Worm (Caenorhabditis elegans) whole organism, mixed stage, embryonic: ENCODE results near the gene clec-143.

ENCODE experiments used
- M03D4.4 ChIP-seq: sonication (generic microtip); optimal IDR thresholded peaks from 2 replicates; lab custom pipeline; 2017; ENCODE audit warnings: mild to moderate bottlenecking, missing genetic modification characterization, missing compliant biosample characterization
- ceh-83 ChIP-seq: fragments of 200-800 bp; sonication (Bioruptor generic); optimal IDR thresholded peaks from 2 replicates; lab custom pipeline; 2018; ENCODE audit warnings: mild to moderate bottlenecking, missing genetic modification characterization, missing compliant biosample characterization
- elt-3 ChIP-seq: fragments of 150-350 bp; optimal IDR thresholded peaks from 2 replicates; lab custom pipeline; 2014; ENCODE audit warnings: missing biosample characterization, missing genetic modification characterization
- hlh-1 ChIP-seq: fragments of 150-350 bp; optimal IDR thresholded peaks from 2 replicates; lab custom pipeline; 2014; ENCODE audit warnings: missing biosample characterization, missing genetic modification reagents, missing genetic modification characterization
- mab-5 ChIP-seq: fragments of 150-350 bp; optimal IDR thresholded peaks from 2 replicates; lab custom pipeline; 2014; ENCODE audit warnings: missing biosample characterization, missing genetic modification characterization
- mep-1 ChIP-seq: fragments of 150-350 bp; optimal IDR thresholded peaks from 2 replicates; lab custom pipeline; 2017; ENCODE audit warnings: missing biosample characterization, missing genetic modification reagents, missing genetic modification characterization, inconsistent platforms
- nhr-12 ChIP-seq: fragments of 150-350 bp; optimal IDR thresholded peaks from 2 replicates; lab custom pipeline; 2014; ENCODE audit warnings: missing biosample characterization, missing genetic modification characterization
- nhr-237 ChIP-seq: fragments of 150-350 bp; optimal IDR thresholded peaks from 2 replicates; lab custom pipeline; 2014; ENCODE audit warnings: missing biosample characterization, missing genetic modification characterization
- nhr-76 ChIP-seq: sonication (generic microtip); optimal IDR thresholded peaks from 2 replicates; lab custom pipeline; 2017; ENCODE audit warnings: missing biosample characterization, missing genetic modification characterization
- pha-4 ChIP-seq: fragments of 150-350 bp; optimal IDR thresholded peaks from 2 replicates; lab custom pipeline; 2018; ENCODE audit warnings: missing biosample characterization, missing genetic modification reagents, missing genetic modification characterization
- snpc-4 ChIP-seq: fragments of 150-350 bp; optimal IDR thresholded peaks from 2 replicates; lab custom pipeline; 2014; ENCODE audit warnings: missing biosample characterization, missing genetic modification characterization
- unc-39 ChIP-seq: fragments of 150-350 bp; optimal IDR thresholded peaks from 2 replicates; lab custom pipeline; 2014; ENCODE audit warnings: missing biosample characterization, missing genetic modification characterization
- unc-62 ChIP-seq: fragments of 150-350 bp; optimal IDR thresholded peaks from 2 replicates; lab custom pipeline; 2014; ENCODE audit warnings: missing biosample characterization, missing genetic modification reagents, missing genetic modification characterization

- TF ChIP-seq mep-1 (tag; lab: Kevin White, UChicago) = no peak
- TF ChIP-seq nhr-12 = no peak
- no peak for TF ChIP-seq ceh-83 (GFP tag; lab: Kevin White, UChicago)
- TF ChIP-seq nhr-76 (tag; lab: Kevin White, UChicago) = no peak
- no peak for TF ChIP-seq M03D4.4 (tag; lab: Kevin White, UChicago)
- no peak for TF ChIP-seq nhr-237 (tag; lab: Kevin White, UChicago)
- no peak for TF ChIP-seq unc-39 (tag; lab: Kevin White, UChicago)
- no peak for TF ChIP-seq elt-3 (tag; lab: Kevin White, UChicago)
- no peak for TF ChIP-seq mab-5 (tag; lab: Kevin White, UChicago)
- TF ChIP-seq hlh-1 (tag; lab: Kevin White, UChicago) = no peak
- no peak for TF ChIP-seq pha-4
- no peak for TF ChIP-seq unc-62
- no peak for TF ChIP-seq snpc-4 (tag; lab: Kevin White, UChicago)
Measured at ce11 chrII:10435836-10436235, 34.3 kb downstream of the clec-143 start, which contains the start of gene cut-4.
